Worm (Caenorhabditis elegans) whole organism, L1 larva: ENCODE data around the gene Y54G2A.49.
A peak's percentile ranks its signal among the peaks of the same experiment; 100 is the strongest.

Source experiments
- C04F5.9 ChIP-seq: sonication (generic microtip); optimal IDR thresholded peaks from 2 replicates; lab custom pipeline; 2016; ENCODE audit warnings: missing genetic modification characterization, missing compliant biosample characterization
- C16A3.4 ChIP-seq: fragments of 150-350 bp; optimal IDR thresholded peaks from 2 replicates; lab custom pipeline; 2014; ENCODE audit warnings: missing biosample characterization, missing genetic modification characterization
- F16B12.6 ChIP-seq: fragments of 150-350 bp; optimal IDR thresholded peaks from 2 replicates; lab custom pipeline; 2014; ENCODE audit warnings: missing biosample characterization, missing genetic modification characterization
- Y116A8C.19 ChIP-seq: sonication (generic microtip); optimal IDR thresholded peaks from 2 replicates; lab custom pipeline; 2016; ENCODE audit warnings: missing compliant biosample characterization, missing genetic modification characterization, borderline replicate concordance
- ama-1 ChIP-seq: fragments of 150-350 bp; optimal IDR thresholded peaks from 2 replicates; lab custom pipeline; 2014
- ceh-88 ChIP-seq: fragments of 200-800 bp; sonication (Bioruptor generic); IDR thresholded peaks from 2 replicates; pipeline ENCODE4 v1.3.6; 2022; ENCODE audit warnings: missing genetic modification characterization, missing compliant biosample characterization
- ces-1 ChIP-seq: fragments of 150-350 bp; optimal IDR thresholded peaks from 2 replicates; lab custom pipeline; 2014; ENCODE audit warnings: missing biosample characterization, missing genetic modification reagents, missing genetic modification characterization
- dsc-1 ChIP-seq: sonication (generic microtip); optimal IDR thresholded peaks from 2 replicates; lab custom pipeline; 2016; ENCODE audit warnings: mild to moderate bottlenecking, missing genetic modification characterization, missing compliant biosample characterization
- efl-1 ChIP-seq, 4 experiments: fragments of 150-350 bp; optimal IDR thresholded peaks in 3 of 4; peaks in 1 of 4; 1 replicate in 1 of 4; 2 replicates in 3 of 4; lab custom pipeline; 2014; ENCODE audit warnings: missing biosample characterization in 2 of 4, missing genetic modification characterization in 2 of 4, missing genetic modification reagents in 2 of 4
- egl-13 ChIP-seq: sonication (generic microtip); optimal IDR thresholded peaks from 2 replicates; lab custom pipeline; 2016; ENCODE audit warnings: missing genotype, missing genetic modification reagents, missing genetic modification characterization, missing compliant biosample characterization
- egl-27 ChIP-seq, 2 experiments: fragments of 150-350 bp in 1 of 2; sonication (generic microtip); optimal IDR thresholded peaks; 3 replicates each; lab custom pipeline; 2017 to 2018; ENCODE audit warnings: missing biosample characterization in 2 of 2, missing genetic modification characterization in 2 of 2, missing genetic modification reagents in 2 of 2
- elt-3 ChIP-seq, 6 experiments: fragments of 150-350 bp in 1 of 6; sonication (generic microtip); optimal IDR thresholded peaks; 2 replicates each; lab custom pipeline; 2017 to 2018; ENCODE audit warnings: missing biosample characterization in 6 of 6, missing genetic modification characterization in 6 of 6, inconsistent platforms in 1 of 6
- fkh-4 ChIP-seq: sonication (generic microtip); optimal IDR thresholded peaks from 2 replicates; lab custom pipeline; 2016; ENCODE audit warnings: missing compliant biosample characterization, missing genetic modification characterization, borderline replicate concordance
- hlh-4 ChIP-seq: sonication (generic microtip); optimal IDR thresholded peaks from 2 replicates; lab custom pipeline; 2016; ENCODE audit warnings: mild to moderate bottlenecking, missing genetic modification characterization, missing compliant biosample characterization
- hpl-2 ChIP-seq: fragments of 150-350 bp; optimal IDR thresholded peaks from 2 replicates; lab custom pipeline; 2014; ENCODE audit warnings: missing biosample characterization, missing genetic modification reagents, missing genetic modification characterization
- irx-1 ChIP-seq: sonication (generic microtip); optimal IDR thresholded peaks from 2 replicates; lab custom pipeline; 2016; ENCODE audit warnings: missing genetic modification characterization, missing compliant biosample characterization
- isw-1 ChIP-seq: fragments of 200-800 bp; sonication (Bioruptor generic); IDR thresholded peaks from 2 replicates; pipeline ENCODE4 v1.3.6; 2022; ENCODE audit warnings: missing genetic modification characterization, missing compliant biosample characterization
- jun-1 ChIP-seq: fragments of 150-350 bp; optimal IDR thresholded peaks from 2 replicates; lab custom pipeline; 2014; ENCODE audit warnings: missing biosample characterization, missing genetic modification reagents, missing genetic modification characterization
- lin-13 ChIP-seq: fragments of 150-350 bp; optimal IDR thresholded peaks from 2 replicates; lab custom pipeline; 2014; ENCODE audit warnings: missing biosample characterization, missing genetic modification reagents, missing genetic modification characterization
- lir-3 ChIP-seq: sonication (generic microtip); optimal IDR thresholded peaks from 2 replicates; lab custom pipeline; 2016; ENCODE audit warnings: mild to moderate bottlenecking, missing genetic modification characterization, moderate library complexity, missing compliant biosample characterization; ENCODE audit not compliant: poor library complexity
- lsy-2 ChIP-seq, 2 experiments: fragments of 150-350 bp; optimal IDR thresholded peaks; 2 replicates each; lab custom pipeline; 2014; ENCODE audit warnings: missing biosample characterization in 2 of 2, missing genetic modification characterization in 2 of 2
- mdl-1 ChIP-seq, 2 experiments: fragments of 150-350 bp; optimal IDR thresholded peaks; 2 replicates each; lab custom pipeline; 2014 to 2017; ENCODE audit warnings: missing biosample characterization in 2 of 2, missing genetic modification characterization in 2 of 2, inconsistent platforms in 1 of 2
- nhr-11 ChIP-seq: fragments of 150-350 bp; optimal IDR thresholded peaks from 2 replicates; lab custom pipeline; 2014; ENCODE audit warnings: missing biosample characterization, missing genetic modification characterization
- nhr-12 ChIP-seq: sonication (generic microtip); optimal IDR thresholded peaks from 2 replicates; lab custom pipeline; 2017; ENCODE audit warnings: missing biosample characterization, missing genetic modification characterization
- nhr-20 ChIP-seq: sonication (generic microtip); optimal IDR thresholded peaks from 2 replicates; lab custom pipeline; 2016; ENCODE audit warnings: mild to moderate bottlenecking, missing genetic modification characterization, missing compliant biosample characterization
- nhr-28 ChIP-seq: fragments of 150-350 bp; optimal IDR thresholded peaks from 2 replicates; lab custom pipeline; 2014; ENCODE audit warnings: missing biosample characterization, missing genetic modification characterization
- nhr-47 ChIP-seq: sonication (generic microtip); optimal IDR thresholded peaks from 2 replicates; lab custom pipeline; 2016; ENCODE audit warnings: mild to moderate bottlenecking, missing genetic modification characterization, moderate library complexity, missing compliant biosample characterization
- nhr-85 ChIP-seq: sonication (generic microtip); peaks from one replicate; lab custom pipeline; 2016; ENCODE audit warnings: missing genetic modification characterization, inconsistent platforms, missing compliant biosample characterization
- nhr-90 ChIP-seq: sonication (generic microtip); optimal IDR thresholded peaks from 2 replicates; lab custom pipeline; 2016; ENCODE audit warnings: mild to moderate bottlenecking, missing genetic modification characterization, missing compliant biosample characterization; ENCODE audit not compliant: poor library complexity
- pag-3 ChIP-seq: sonication (generic microtip); optimal IDR thresholded peaks from 2 replicates; lab custom pipeline; 2017; ENCODE audit warnings: missing genetic modification characterization, mild to moderate bottlenecking, missing compliant biosample characterization, antibody characterized with exemption, borderline replicate concordance; ENCODE audit not compliant: insufficient read depth
- pqm-1 ChIP-seq: sonication (generic microtip); optimal IDR thresholded peaks from 3 replicates; lab custom pipeline; 2017; ENCODE audit warnings: missing biosample characterization, missing genetic modification characterization
- rnt-1 ChIP-seq: sonication (generic microtip); optimal IDR thresholded peaks from 2 replicates; lab custom pipeline; 2016; ENCODE audit warnings: mild to moderate bottlenecking, missing genetic modification characterization, moderate library complexity, missing compliant biosample characterization
- snpc-4 ChIP-seq: fragments of 150-350 bp; optimal IDR thresholded peaks from 2 replicates; lab custom pipeline; 2014; ENCODE audit warnings: missing biosample characterization, missing genetic modification characterization
- snu-23 ChIP-seq: sonication (generic microtip); optimal IDR thresholded peaks from 2 replicates; lab custom pipeline; 2016; ENCODE audit warnings: missing genetic modification characterization, missing compliant biosample characterization
- sox-4 ChIP-seq: sonication (generic microtip); optimal IDR thresholded peaks from 2 replicates; lab custom pipeline; 2016; ENCODE audit warnings: missing genetic modification characterization, missing compliant biosample characterization
- sptf-1 ChIP-seq: fragments of 150-350 bp; optimal IDR thresholded peaks from 2 replicates; lab custom pipeline; 2014; ENCODE audit warnings: missing biosample characterization, missing genetic modification characterization
- sup-37 ChIP-seq: fragments of 200-800 bp; sonication (Bioruptor generic); optimal IDR thresholded peaks from 2 replicates; lab custom pipeline; 2018; ENCODE audit warnings: mild to moderate bottlenecking, missing genetic modification characterization, missing compliant biosample characterization
- swsn-7 ChIP-seq: sonication (generic microtip); optimal IDR thresholded peaks from 2 replicates; lab custom pipeline; 2016; ENCODE audit warnings: missing genetic modification characterization, missing compliant biosample characterization
- tbx-2 ChIP-seq: sonication (generic microtip); optimal IDR thresholded peaks from 2 replicates; lab custom pipeline; 2016; ENCODE audit warnings: missing genetic modification characterization, missing compliant biosample characterization
- unc-130 ChIP-seq: fragments of 150-350 bp; optimal IDR thresholded peaks from 2 replicates; lab custom pipeline; 2017; ENCODE audit warnings: missing biosample characterization, missing genetic modification characterization, inconsistent platforms
- unc-62 ChIP-seq: fragments of 150-350 bp; optimal IDR thresholded peaks from 2 replicates; lab custom pipeline; 2014; ENCODE audit warnings: missing biosample characterization, missing genetic modification reagents, missing genetic modification characterization
- unc-86 ChIP-seq: sonication (generic microtip); optimal IDR thresholded peaks from 2 replicates; lab custom pipeline; 2016; ENCODE audit warnings: missing genetic modification characterization, missing compliant biosample characterization
- ztf-4 ChIP-seq: fragments of 150-350 bp; optimal IDR thresholded peaks from 2 replicates; lab custom pipeline; 2014; ENCODE audit warnings: missing biosample characterization, missing genetic modification characterization

The Y54G2A.49 gene

ce11 chrIV:2890401-2890952 lies 37.4 kb upstream of the Y54G2A.49 start, which contains the start of the genes nprt-1 and dib-1 (continued):
- peak; percentile 48 for TF ChIP-seq rnt-1 (tag; lab: Kevin White, UChicago)
- TF ChIP-seq lir-3 (tag; lab: Kevin White, UChicago): no peak
- no peak for TF ChIP-seq nhr-28 (tag; lab: Kevin White, UChicago)
- TF ChIP-seq isw-1 (GFP tag; lab: Robert Waterston, UW): peak; percentile 52
- no peak for TF ChIP-seq irx-1 (tag; lab: Kevin White, UChicago)
- peak; percentile 70 to 89 for TF ChIP-seq lsy-2 (tag; optimal IDR thresholded peaks at IDR 0.05; lab: Kevin White, UChicago)
- TF ChIP-seq pag-3 (tag; lab: Kevin White, UChicago): no peak
- TF ChIP-seq mdl-1 (tag; optimal IDR thresholded peaks at IDR 0.05; lab: Kevin White, UChicago): peak in 1 of 2 experiments; percentile 16
- no peak for TF ChIP-seq ceh-88 (GFP tag; lab: Robert Waterston, UW)
- TF ChIP-seq nhr-12 (tag; lab: Kevin White, UChicago): no peak
- peak; percentile 63 for TF ChIP-seq nhr-85 (tag; lab: Kevin White, UChicago)
- peak; percentile 45 for TF ChIP-seq nhr-20 (tag; lab: Kevin White, UChicago)
- no peak for TF ChIP-seq fkh-4
- peak; percentile 51 for TF ChIP-seq swsn-7 (tag; lab: Kevin White, UChicago)
- no peak for TF ChIP-seq jun-1
- peak; percentile 68 for TF ChIP-seq nhr-47 (tag; lab: Kevin White, UChicago)
- no peak for TF ChIP-seq pqm-1 (tag; lab: Kevin White, UChicago)
- TF ChIP-seq sptf-1 (tag; lab: Kevin White, UChicago): no peak
- TF ChIP-seq C04F5.9 (tag; lab: Kevin White, UChicago): no peak
- peak; percentile 42 for TF ChIP-seq F16B12.6 (tag; lab: Kevin White, UChicago)
- TF ChIP-seq lin-13 (GFP tag; lab: Kevin White, UChicago): no peak

ce11 chrIV:2888496-2889101 lies 35.5 kb upstream of the Y54G2A.49 start:
- TF ChIP-seq efl-1 (optimal IDR thresholded peaks at IDR 0.05; lab: Kevin White, UChicago) (no peak), efl-1 (GFP tag; optimal IDR thresholded peaks at IDR 0.05 in 1 of 2; lab: Kevin White, UChicago) (peak in 1 of 2 experiments; percentile 43), fkh-4 (no peak)

ce11 chrIV:2887245-2887644 lies 34.2 kb upstream of the Y54G2A.49 start:
- TF ChIP-seq unc-86 (tag; lab: Kevin White, UChicago) (peak; percentile 10), egl-27 (tag; optimal IDR thresholded peaks at IDR 0.05; lab: Kevin White, UChicago) (no peak)

- TF ChIP-seq elt-3 (tag; optimal IDR thresholded peaks at IDR 0.05; lab: Kevin White, UChicago) (no peak), C04F5.9 (tag; lab: Kevin White, UChicago) (no peak), nhr-47 (tag; lab: Kevin White, UChicago) (no peak), tbx-2 (tag; lab: Kevin White, UChicago) (no peak), unc-62 (GFP tag; lab: Kevin White, UChicago) (no peak), sup-37 (GFP tag; lab: Kevin White, UChicago) (no peak)
These were observed 33.6 kb upstream of the Y54G2A.49 start, which contains the start of gene dml-1 for ce11 chrIV:2886655-2887054. dml-1 (plus strand) TSS chrIV:2886955.

ce11 chrIV:2885260-2885659 lies 32.2 kb upstream of the Y54G2A.49 start:
- TF ChIP-seq ztf-4 (no peak), ama-1 (lab: Kevin White, UChicago) (no peak), unc-130 (tag; lab: Kevin White, UChicago) (peak; percentile 5), snpc-4 (tag; lab: Kevin White, UChicago) (no peak), nhr-11 (no peak), C16A3.4 (tag; lab: Kevin White, UChicago) (no peak), nhr-90 (tag; lab: Kevin White, UChicago) (no peak), lin-13 (GFP tag; lab: Kevin White, UChicago) (no peak), hpl-2 (GFP tag; lab: Kevin White, UChicago) (no peak), ceh-88 (GFP tag; lab: Robert Waterston, UW) (no peak), unc-86 (tag; lab: Kevin White, UChicago) (no peak), sox-4 (no peak), dsc-1 (peak; percentile 38), snu-23 (GFP tag; lab: Kevin White, UChicago) (no peak), ces-1 (GFP tag; lab: Kevin White, UChicago) (no peak), rnt-1 (tag; lab: Kevin White, UChicago) (peak; percentile 54), Y116A8C.19 (tag; lab: Kevin White, UChicago) (no peak), hlh-4 (tag; lab: Kevin White, UChicago) (no peak), pqm-1 (tag; lab: Kevin White, UChicago) (no peak), egl-13 (tag; lab: Kevin White, UChicago) (no peak)
